Worm (Caenorhabditis elegans) whole organism, L1 larva: Measurements from ENCODE around the gene cyl-1.

Source experiments
- C04F5.9 ChIP-seq: sonication (generic microtip); optimal IDR thresholded peaks from 2 replicates; lab custom pipeline; 2016; ENCODE audit warnings: missing genetic modification characterization, missing compliant biosample characterization
- ama-1 ChIP-seq: fragments of 150-350 bp; optimal IDR thresholded peaks from 2 replicates; lab custom pipeline; 2014
- nhr-11 ChIP-seq: fragments of 150-350 bp; optimal IDR thresholded peaks from 2 replicates; lab custom pipeline; 2014; ENCODE audit warnings: missing biosample characterization, missing genetic modification characterization
- nhr-12 ChIP-seq: sonication (generic microtip); optimal IDR thresholded peaks from 2 replicates; lab custom pipeline; 2017; ENCODE audit warnings: missing biosample characterization, missing genetic modification characterization
- nhr-76 ChIP-seq: sonication (generic microtip); optimal IDR thresholded peaks from 2 replicates; lab custom pipeline; 2017; ENCODE audit warnings: missing biosample characterization, missing genetic modification characterization
- rnt-1 ChIP-seq: sonication (generic microtip); optimal IDR thresholded peaks from 2 replicates; lab custom pipeline; 2016; ENCODE audit warnings: mild to moderate bottlenecking, missing genetic modification characterization, moderate library complexity, missing compliant biosample characterization
- swsn-7 ChIP-seq: sonication (generic microtip); optimal IDR thresholded peaks from 2 replicates; lab custom pipeline; 2016; ENCODE audit warnings: missing genetic modification characterization, missing compliant biosample characterization

- TF ChIP-seq nhr-11 (no peak), nhr-12 (tag; lab: Kevin White, UChicago) (no peak), C04F5.9 (tag; lab: Kevin White, UChicago) (no peak), nhr-76 (no peak), swsn-7 (tag; lab: Kevin White, UChicago) (no peak), rnt-1 (tag; lab: Kevin White, UChicago) (no peak), ama-1 (lab: Kevin White, UChicago) (no peak)
Measured at ce11 chrV:12020940-12021339, 27.4 kb upstream of the cyl-1 start.
